Worm (Caenorhabditis elegans): ENCODE measurements around the gene F44A2.5.

ce11 chrV:9340318-9340717 lies 42.9 kb downstream of the F44A2.5 start:
- TF ChIP-seq nhr-76 (tag; optimal IDR thresholded peaks at IDR 0.05): no peak
- TF ChIP-seq pha-4 (tag; optimal IDR thresholded peaks at IDR 0.05): no peak
- TF ChIP-seq snpc-4 (tag; optimal IDR thresholded peaks at IDR 0.05): no peak
- TF ChIP-seq bed-3 (GFP tag; optimal IDR thresholded peaks at IDR 0.05): no peak
- no peak for TF ChIP-seq unc-62 (GFP tag; optimal IDR thresholded peaks at IDR 0.05)
- TF ChIP-seq tbx-8 (GFP tag; optimal IDR thresholded peaks at IDR 0.05): no peak

Measured in whole organism, mixed stage, embryonic.